Worm (Caenorhabditis elegans): ENCODE results near the gene F57C2.4.

ce11 chrII:14540551-14540950 is 15.4 kb downstream of the F57C2.4 start:
- no peak for TF ChIP-seq W03F9.2 (tag; optimal IDR thresholded peaks at IDR 0.05)
- no peak for TF ChIP-seq him-1 (tag; optimal IDR thresholded peaks at IDR 0.05)

Measured in whole organism, L4/young adult.